Fruit fly (Drosophila melanogaster): ENCODE results near the gene CG5890.

CG5890 gene

dm6 chr3R:25880971-25881809 is 25.2 kb downstream of the CG5890 start, which contains the start of gene Tsp96F:
Tsp96F (minus strand) TSS chr3R:25881427.
- TF ChIP-seq CTCF (optimal IDR thresholded peaks at IDR 0.05) (peak; percentile 31 to 63), CG8478 (optimal IDR thresholded peaks at IDR 0.05) (no peak)

- no peak for TF ChIP-seq CTCF (optimal IDR thresholded peaks at IDR 0.05)
- TF ChIP-seq CG8478 (optimal IDR thresholded peaks at IDR 0.05), result no peak
These were observed 26.0 kb downstream of the CG5890 start, which contains the start of gene SppL for dm6 chr3R:25881915-25882314. SppL (plus strand) TSS chr3R:25881984.

dm6 chr3R:25882606-25883266 is 26.8 kb downstream of the CG5890 start:
- TF ChIP-seq CTCF (optimal IDR thresholded peaks at IDR 0.05) (no peak), CG8478 (optimal IDR thresholded peaks at IDR 0.05) (no peak)

dm6 chr3R:25883877-25884276 is 27.9 kb downstream of the CG5890 start:
- TF ChIP-seq CTCF (optimal IDR thresholded peaks at IDR 0.05) (no peak), CG8478 (optimal IDR thresholded peaks at IDR 0.05) (no peak)

- TF ChIP-seq CG8478 (optimal IDR thresholded peaks at IDR 0.05) (no peak), CTCF (optimal IDR thresholded peaks at IDR 0.05) (no peak)
These were observed 28.3 kb downstream of the CG5890 start for dm6 chr3R:25884301-25884700.

dm6 chr3R:25885136-25885535 is 29.2 kb downstream of the CG5890 start:
- no peak for TF ChIP-seq CTCF (optimal IDR thresholded peaks at IDR 0.05)
- no peak for TF ChIP-seq CG8478 (optimal IDR thresholded peaks at IDR 0.05)

- TF ChIP-seq CG8478 (optimal IDR thresholded peaks at IDR 0.05), result peak; percentile 66
- peak; percentile 67 to 78 for TF ChIP-seq CTCF (optimal IDR thresholded peaks at IDR 0.05)
These were observed 32.5 kb downstream of the CG5890 start, which contains the start of gene Lnk for dm6 chr3R:25888307-25889075. Lnk (plus strand) TSS chr3R:25888542.

dm6 chr3R:25893272-25893671 is 37.3 kb downstream of the CG5890 start, which contains the start of gene CG5913:
CG5913 (plus strand) TSS chr3R:25893495.
- TF ChIP-seq CG8478 (optimal IDR thresholded peaks at IDR 0.05) (no peak), CTCF (optimal IDR thresholded peaks at IDR 0.05) (peak in 1 of 2 experiments; percentile 47)

- TF ChIP-seq CG8478 (optimal IDR thresholded peaks at IDR 0.05) (no peak), CTCF (optimal IDR thresholded peaks at IDR 0.05) (no peak)
These were observed 39.6 kb downstream of the CG5890 start, which contains the start of gene Sodq for dm6 chr3R:25895522-25895921. Sodq (plus strand) TSS chr3R:25895822.

- TF ChIP-seq CG8478 (optimal IDR thresholded peaks at IDR 0.05) (no peak), CTCF (optimal IDR thresholded peaks at IDR 0.05) (no peak)
These were observed 41.2 kb downstream of the CG5890 start, which contains the start of gene Mco3 for dm6 chr3R:25897176-25897575. Mco3 (plus strand) TSS chr3R:25897476.

- TF ChIP-seq CG8478 (optimal IDR thresholded peaks at IDR 0.05), result no peak
- no peak for TF ChIP-seq CTCF (optimal IDR thresholded peaks at IDR 0.05)
These were observed 43.7 kb downstream of the CG5890 start, which contains the start of gene CG31091 for dm6 chr3R:25899690-25900089. CG31091 (plus strand) TSS chr3R:25899903.

- TF ChIP-seq CG8478 (optimal IDR thresholded peaks at IDR 0.05), result no peak
- no peak for TF ChIP-seq CTCF (optimal IDR thresholded peaks at IDR 0.05)
These were observed 46.4 kb downstream of the CG5890 start, which contains the start of gene CG31089 for dm6 chr3R:25902343-25902742. CG31089 (plus strand) TSS chr3R:25902643.

dm6 chr3R:25906722-25907121 is 50.8 kb downstream of the CG5890 start, which contains the start of gene kumpel:
kumpel (plus strand) TSS chr3R:25907022.
- TF ChIP-seq CG8478 (optimal IDR thresholded peaks at IDR 0.05) (no peak), CTCF (optimal IDR thresholded peaks at IDR 0.05) (no peak)

- TF ChIP-seq CG8478 (optimal IDR thresholded peaks at IDR 0.05), result no peak
These were observed 64.0 kb downstream of the CG5890 start for dm6 chr3R:25919912-25920311.

Data from S2 (cell line).